Worm (Caenorhabditis elegans) whole organism, dauer: ENCODE data around the gene C33D9.8.

Experiments
- unc-62 ChIP-seq: sonication (generic microtip); optimal IDR thresholded peaks from 2 replicates; lab custom pipeline; 2017; ENCODE audit warnings: missing biosample characterization, missing genetic modification reagents, missing genetic modification characterization

The C33D9.8 gene

DNA sequence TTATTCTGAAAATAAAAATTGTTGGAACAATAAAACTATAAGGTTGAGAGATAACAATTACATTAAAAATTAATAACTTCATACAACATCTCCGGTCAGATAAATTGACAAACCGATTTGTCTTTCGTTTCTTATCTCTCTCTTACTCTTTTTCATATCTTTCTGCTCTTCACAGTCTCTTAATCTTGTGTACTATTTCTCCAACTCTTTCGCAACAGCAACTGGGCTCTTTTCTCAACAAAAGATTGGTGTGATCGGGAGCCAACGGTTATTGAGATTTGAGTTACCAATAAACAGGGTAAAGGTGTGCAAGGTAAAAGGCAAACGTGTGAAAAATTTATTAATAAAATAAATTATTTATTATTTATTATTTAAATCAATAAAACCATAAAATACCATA lies at the start of gene C33D9.8:
TSS of gene C33D9.8 (minus strand) at position 99 of the 400 bp plus-strand sequence.
- no peak for TF ChIP-seq unc-62 (GFP tag; lab: Kevin White, UChicago)

DNA sequence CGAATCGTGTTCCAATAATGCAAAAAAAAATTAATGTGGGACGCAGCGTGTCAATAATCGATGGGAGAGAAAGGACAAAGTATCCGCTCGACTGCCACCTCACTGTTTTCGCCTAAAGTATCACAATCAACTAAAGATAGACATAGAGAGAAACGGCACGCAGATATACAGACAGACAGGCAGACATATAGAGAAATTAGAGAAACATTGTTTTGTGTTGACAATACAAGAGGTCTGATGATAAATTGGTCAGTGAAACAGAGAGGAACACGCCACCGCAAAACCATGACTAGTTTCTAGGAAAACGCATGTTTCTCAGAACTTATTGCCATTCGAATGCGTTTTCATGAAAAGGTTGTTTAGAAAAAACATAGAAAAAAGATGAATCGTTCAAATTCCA lies 44.0 kb upstream of the C33D9.8 start, which contains the start of gene T28C6.8:
TSS of gene T28C6.8 (minus strand) at position 137 of the 400 bp plus-strand sequence.
- TF ChIP-seq unc-62 (GFP tag; lab: Kevin White, UChicago), result no peak

DNA sequence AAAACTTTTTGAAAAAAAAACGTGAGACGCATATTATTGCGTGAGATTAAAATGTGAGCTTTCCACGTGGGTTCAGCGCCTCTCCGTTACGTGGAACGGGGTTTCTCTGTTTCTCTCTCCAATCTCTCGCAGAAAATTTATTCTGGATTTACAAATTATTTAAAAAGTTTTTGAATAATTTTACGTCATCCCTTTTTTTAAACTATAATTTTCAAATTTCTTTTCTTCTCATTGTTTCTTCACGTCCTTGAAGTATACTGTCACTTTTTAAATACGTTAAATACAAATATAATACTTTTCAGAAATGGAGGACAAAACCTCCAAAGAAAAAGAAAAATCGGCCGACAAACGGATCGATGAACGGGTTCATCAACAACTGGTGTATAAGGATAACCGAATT lies 40.9 kb upstream of the C33D9.8 start, which contains the start of gene T28C6.7:
TSS of gene T28C6.7 (plus strand) at position 301 of the 400 bp plus-strand sequence.
- TF ChIP-seq unc-62 (GFP tag; lab: Kevin White, UChicago), result no peak

DNA sequence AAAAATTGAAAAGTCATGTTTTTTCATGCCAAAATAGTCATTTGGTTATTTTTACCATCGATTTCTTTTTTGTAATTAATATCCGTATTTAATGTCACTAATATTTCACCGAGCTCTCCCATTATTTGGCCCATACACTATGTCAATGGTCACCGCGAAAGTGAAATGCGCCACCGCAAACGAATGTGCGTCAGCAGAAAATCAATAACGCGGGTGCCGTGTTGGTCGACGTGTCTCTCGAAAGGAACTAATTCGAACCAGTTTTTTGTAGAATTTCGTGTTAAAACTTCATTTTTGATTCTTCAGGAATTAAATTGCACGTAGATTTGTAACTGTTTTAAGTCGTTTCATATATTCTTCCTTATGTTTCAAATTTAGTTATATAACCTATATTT lies 40.1 kb upstream of the C33D9.8 start:
- TF ChIP-seq unc-62 (GFP tag; lab: Kevin White, UChicago), result no peak

DNA sequence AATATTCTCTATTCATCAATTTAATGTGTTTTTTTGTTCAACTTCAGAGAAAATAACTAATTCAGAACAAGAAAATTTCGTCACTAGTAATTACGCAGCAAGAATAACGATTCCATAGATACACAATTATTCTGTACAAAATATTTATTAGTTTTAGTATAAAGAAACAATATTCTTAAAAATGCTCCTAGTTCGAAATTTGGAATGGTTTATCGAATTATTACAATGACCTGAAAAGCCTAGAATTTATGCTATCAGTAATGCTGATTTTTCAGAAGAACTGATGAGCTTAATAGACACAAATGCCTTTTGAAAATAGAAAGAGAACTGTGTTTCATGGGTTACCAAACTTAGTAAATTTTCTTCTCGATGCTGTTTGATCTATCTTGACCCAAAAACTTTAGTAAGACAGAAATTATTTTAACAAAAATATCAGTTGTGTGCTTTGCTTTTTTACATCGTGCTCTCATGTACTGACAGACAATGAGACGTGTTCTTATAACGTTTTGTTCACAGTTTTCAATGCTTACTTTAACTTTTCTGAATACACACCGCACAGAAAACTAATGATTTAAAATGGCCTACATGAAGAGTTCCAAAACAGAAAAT lies 39.5 kb upstream of the C33D9.8 start:
- no peak for TF ChIP-seq unc-62 (GFP tag; lab: Kevin White, UChicago)

DNA sequence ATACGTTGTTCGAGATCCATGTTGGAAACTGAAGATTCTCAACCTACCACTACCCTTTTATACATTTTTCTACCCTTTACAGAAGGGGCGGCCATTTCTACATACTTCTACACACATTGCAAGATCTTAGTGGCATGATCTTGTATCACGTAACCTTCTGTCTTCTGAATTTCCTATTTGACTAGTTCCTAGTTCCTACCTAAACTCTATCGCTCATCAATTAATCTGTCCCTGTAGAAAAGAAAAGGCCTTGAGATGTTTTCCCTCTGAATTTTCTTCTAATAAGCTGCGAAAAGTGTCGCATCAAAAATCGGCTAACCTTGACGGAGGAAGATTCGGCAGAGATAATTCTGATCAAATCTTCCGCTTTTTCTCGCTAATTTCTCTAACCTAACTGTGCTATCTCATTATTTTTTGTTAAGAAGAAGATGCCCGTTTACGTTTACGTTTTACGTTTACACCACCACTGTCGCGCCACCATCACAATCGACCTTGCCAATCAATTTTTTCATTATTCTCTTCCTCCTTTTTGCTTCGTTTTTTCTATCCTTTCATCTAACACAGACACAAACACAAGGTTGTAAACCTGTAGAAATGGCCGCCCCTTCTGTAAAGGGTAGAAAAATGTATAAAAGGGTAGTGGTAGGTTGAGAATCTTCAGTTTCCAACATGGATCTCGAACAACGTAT lies 37.7 kb upstream of the C33D9.8 start, which contains the start of the genes col-117 and col-3:
TSS of gene col-117 (minus strand) at position 51 of the 689 bp plus-strand sequence.
TSS of gene col-3 (plus strand) at position 639 of the 689 bp plus-strand sequence.
- no peak for TF ChIP-seq unc-62 (GFP tag; lab: Kevin White, UChicago)

DNA sequence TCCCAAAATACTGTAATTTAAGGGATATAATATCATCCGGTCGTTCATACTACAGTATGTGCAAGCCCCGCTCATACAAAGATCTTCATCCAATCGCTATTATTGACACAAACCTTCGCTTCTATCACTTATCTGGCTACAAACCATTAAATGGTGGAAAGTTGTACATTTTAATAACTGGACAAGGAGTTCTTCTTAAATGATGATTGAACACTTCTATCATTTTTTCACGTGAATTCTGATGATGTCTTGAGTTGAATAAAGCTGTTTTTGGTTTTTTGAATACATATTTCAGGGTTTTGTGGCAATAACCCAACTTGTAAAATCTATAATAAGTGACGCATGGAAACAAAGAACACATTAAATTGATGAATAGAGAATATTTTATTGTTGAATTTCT lies 36.0 kb upstream of the C33D9.8 start:
- TF ChIP-seq unc-62 (GFP tag; lab: Kevin White, UChicago), result no peak

DNA sequence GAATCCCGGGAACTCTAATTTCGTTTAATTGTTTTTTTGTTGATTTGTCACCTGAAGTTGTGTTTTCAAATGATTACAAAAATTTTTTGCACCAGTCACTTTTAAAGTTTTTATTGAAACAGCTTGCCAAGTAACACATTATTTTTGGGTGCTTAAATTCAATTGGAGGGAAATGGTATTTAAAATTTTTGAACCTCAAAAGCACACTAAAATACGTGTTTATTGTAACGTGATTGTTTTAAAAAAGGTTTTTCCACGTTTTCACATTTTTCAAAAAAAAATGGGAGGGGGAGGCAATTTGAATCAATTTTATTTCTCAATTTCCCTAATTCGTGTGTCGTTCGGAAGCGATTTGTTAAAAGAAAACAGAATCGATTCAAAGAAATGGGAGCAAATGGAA lies 34.6 kb upstream of the C33D9.8 start, which contains the start of gene T28C6.5:
TSS of gene T28C6.5 (plus strand) at position 301 of the 400 bp plus-strand sequence.
- no peak for TF ChIP-seq unc-62 (GFP tag; lab: Kevin White, UChicago)

DNA sequence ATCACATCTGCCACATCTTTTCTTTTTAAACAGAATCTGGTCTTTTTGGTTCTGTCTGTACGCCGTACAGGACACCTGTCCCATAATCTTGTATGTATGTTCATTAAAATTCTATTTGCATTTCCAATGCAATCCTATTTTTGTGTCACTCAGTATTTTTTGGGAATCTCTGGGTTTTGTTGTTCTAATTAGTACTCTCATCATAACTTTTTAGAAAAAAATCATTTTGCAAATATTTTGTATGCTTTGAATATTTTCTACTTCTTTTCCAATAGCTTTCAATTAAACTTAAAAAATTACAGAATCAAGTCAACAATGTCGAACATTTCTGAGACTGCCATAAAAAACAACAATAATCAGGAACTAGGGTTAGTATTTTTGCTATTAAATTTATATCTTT lies 33.5 kb upstream of the C33D9.8 start, which contains the start of gene T28C6.3:
TSS of gene T28C6.3 (plus strand) at position 301 of the 400 bp plus-strand sequence.
- no peak for TF ChIP-seq unc-62 (GFP tag; lab: Kevin White, UChicago)

DNA sequence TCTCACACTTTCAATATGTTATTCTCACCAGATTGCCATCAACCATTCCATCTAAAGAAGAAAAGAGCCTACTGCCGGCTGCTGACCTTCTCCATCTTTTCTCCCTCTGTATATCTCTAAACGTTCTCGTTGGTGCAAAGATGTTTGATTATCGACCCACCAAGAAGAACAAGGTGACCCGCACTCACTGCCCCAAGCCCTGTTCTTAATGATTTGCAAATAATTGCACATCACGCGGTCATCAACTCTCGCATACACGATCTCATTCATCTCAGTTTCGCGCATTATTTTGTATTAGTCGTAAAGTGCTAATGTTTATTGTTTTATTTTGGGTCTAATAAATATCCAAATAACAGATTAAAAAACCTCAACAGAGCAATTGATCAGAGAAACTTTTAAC lies 32.9 kb upstream of the C33D9.8 start:
- TF ChIP-seq unc-62 (GFP tag; lab: Kevin White, UChicago), result no peak

DNA sequence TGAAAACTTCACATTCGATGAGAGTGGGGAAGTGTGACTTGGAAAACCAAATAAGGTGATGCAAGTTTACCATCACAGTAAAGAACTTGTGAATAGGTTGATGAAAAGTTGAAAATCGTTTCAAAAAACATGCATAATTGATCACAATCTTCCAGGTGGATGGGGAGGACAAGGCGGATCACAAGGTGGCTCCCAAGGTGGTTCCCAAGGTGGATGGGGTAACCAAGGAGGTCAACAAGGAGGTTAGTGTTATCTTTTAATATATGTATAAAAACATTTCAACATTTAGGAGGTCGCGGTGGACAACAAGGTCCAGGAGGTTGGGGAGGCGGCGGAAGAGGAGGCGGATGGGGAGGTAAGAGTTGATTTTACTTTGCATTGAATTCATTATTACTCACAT lies 31.1 kb upstream of the C33D9.8 start, which contains the start of gene T28C6.10:
TSS of gene T28C6.10 (plus strand) at position 301 of the 400 bp plus-strand sequence.
- TF ChIP-seq unc-62 (GFP tag; lab: Kevin White, UChicago), result no peak

DNA sequence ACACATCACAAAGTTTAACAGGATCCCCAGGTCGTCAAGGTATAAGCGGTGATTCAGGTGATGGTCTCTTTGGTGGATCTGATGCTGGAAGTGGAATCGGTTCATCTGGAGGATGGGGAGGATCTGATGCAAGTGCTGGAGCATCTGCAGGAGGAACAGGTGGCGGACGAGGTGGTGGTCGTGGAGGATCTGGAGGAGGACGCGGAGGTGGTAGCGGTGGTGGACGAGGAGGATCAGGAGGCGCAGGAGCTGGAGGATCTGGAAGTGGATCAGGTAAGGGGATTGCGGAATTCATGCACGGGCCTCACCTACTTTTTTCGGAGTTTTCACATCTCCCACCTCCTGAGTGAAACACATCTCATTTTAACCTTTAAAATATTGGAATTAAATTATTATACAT lies 30.1 kb upstream of the C33D9.8 start:
- TF ChIP-seq unc-62 (GFP tag; lab: Kevin White, UChicago), result no peak

DNA sequence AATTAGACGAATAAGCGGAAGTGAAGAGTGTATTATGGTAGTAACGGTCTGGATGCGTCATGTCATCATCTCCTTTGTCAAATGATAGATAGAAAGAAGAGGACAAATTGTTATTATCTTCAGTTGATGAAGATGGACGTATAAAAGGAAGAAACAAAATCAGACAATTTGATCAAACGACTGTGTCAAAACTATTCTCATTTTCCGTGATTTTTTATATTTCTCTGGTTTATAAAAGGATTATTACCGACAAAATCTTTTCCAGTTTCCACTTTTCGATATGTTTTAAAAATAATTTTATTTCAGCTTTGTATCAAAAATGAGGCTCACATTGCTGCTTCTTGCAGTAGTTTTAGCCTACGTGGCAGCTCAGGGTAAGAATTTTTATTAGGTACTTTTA lies 29.5 kb upstream of the C33D9.8 start, which contains the start of gene grsp-2:
TSS of gene grsp-2 (plus strand) at position 301 of the 400 bp plus-strand sequence.
- no peak for TF ChIP-seq unc-62 (GFP tag; lab: Kevin White, UChicago)

DNA sequence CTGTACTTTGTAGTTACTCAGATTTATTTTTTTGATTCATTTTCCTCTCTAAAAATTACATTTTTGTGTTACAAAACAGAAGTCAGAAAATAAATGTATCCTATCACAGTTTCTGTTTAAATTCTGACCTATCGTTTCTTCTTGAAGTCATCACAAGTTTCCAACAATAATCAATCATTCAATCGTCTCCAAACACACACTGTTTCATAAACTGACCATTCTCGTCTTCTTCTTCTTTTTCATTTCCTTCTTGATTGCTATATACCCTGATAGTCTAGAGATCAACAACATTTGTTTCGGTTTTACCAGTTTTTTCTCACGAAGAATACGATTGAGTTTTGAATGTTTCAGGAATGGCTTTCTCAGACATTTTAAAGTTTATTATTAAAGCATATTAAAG lies 28.6 kb upstream of the C33D9.8 start:
- TF ChIP-seq unc-62 (GFP tag; lab: Kevin White, UChicago), result no peak

DNA sequence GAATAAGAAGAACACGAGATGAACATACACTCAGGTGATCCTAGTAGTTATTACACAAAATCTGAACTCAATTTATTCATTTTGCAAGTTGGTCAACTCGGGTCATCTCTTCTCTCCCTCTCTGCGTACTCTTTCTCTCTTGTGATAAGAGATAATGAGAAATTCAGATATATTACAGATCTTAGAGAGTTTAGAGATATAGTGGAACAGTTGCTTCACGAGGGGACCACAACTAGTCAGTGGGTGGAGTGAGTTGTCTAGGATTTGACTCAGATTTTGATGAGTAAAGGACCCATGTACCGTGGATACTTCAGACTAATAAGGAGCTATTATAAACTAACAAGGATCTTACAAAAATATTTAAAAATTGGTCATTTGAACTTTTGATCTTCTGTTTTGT lies 27.1 kb upstream of the C33D9.8 start, which contains the start of gene exc-5:
TSS of gene exc-5 (minus strand) at position 57 of the 400 bp plus-strand sequence.
- no peak for TF ChIP-seq unc-62 (GFP tag; lab: Kevin White, UChicago)

DNA sequence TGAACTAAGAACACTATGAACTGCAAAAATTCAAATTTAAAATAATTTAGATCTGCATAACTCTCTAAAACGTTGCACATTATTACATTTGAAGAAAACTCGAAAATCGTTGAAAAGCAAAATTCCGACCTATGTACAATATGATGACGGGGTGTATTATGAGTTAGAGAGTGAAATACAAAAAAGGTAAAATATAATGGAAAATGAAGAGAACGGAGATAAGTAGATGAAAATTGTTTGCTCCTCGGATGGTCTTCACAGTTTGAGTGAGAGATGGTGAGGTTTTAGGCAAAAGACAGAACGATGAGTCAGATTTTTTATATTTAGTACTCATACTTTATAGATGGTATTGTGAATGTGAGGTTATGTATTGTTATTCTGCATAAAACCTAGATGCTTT lies 20.8 kb upstream of the C33D9.8 start:
- no peak for TF ChIP-seq unc-62 (GFP tag; lab: Kevin White, UChicago)
